Fruit fly (Drosophila melanogaster) whole organism, embryonic: ENCODE results near the gene Vps2.
A peak's percentile ranks its signal among the peaks of the same experiment; 100 is the strongest.

Experiments used
- Ada2b ChIP-seq: fragments of 200-800 bp; sonication (Bioruptor generic); IDR thresholded peaks from 2 replicates; pipeline ENCODE4 v1.3.6; 2022; ENCODE audit warnings: missing biosample characterization, missing genetic modification characterization
- CG10431 ChIP-seq: fragments of 200-800 bp; sonication (Bioruptor generic); optimal IDR thresholded peaks from 3 replicates; lab custom pipeline; 2018; ENCODE audit warnings: missing biosample characterization, mild to moderate bottlenecking, missing genetic modification characterization
- CG12942 ChIP-seq: fragments of 200-800 bp; sonication (Bioruptor generic); optimal IDR thresholded peaks from 3 replicates; lab custom pipeline; 2016; ENCODE audit warnings: missing biosample characterization, missing genetic modification characterization
- CG13424 ChIP-seq: fragments of 200-800 bp; sonication (Bioruptor generic); optimal IDR thresholded peaks from 2 replicates; lab custom pipeline; 2019; ENCODE audit warnings: missing biosample characterization, mild to moderate bottlenecking, missing genetic modification characterization, moderate library complexity
- CG15269 ChIP-seq: fragments of 200-800 bp; sonication (Bioruptor generic); optimal IDR thresholded peaks from 2 replicates; lab custom pipeline; 2018; ENCODE audit warnings: missing biosample characterization, mild to moderate bottlenecking, missing genetic modification characterization, moderate library complexity
- CG17328 ChIP-seq: fragments of 200-800 bp; sonication (Bioruptor generic); IDR thresholded peaks from 2 replicates; pipeline ENCODE4 v1.3.6; 2022; ENCODE audit warnings: missing biosample characterization, missing genetic modification characterization
- CG18619 ChIP-seq: fragments of 200-800 bp; sonication (Bioruptor generic); optimal IDR thresholded peaks from 3 replicates; lab custom pipeline; 2017; ENCODE audit warnings: missing biosample characterization, mild to moderate bottlenecking, missing genetic modification characterization
- CG18764 ChIP-seq: fragments of 200-800 bp; sonication (Bioruptor generic); optimal IDR thresholded peaks from 3 replicates; lab custom pipeline; 2016; ENCODE audit warnings: missing biosample characterization, missing genetic modification characterization
- CG2202 ChIP-seq: fragments of 200-800 bp; sonication (Bioruptor generic); optimal IDR thresholded peaks from 2 replicates; lab custom pipeline; 2018; ENCODE audit warnings: missing biosample characterization, mild to moderate bottlenecking, missing genetic modification characterization
- CG30020 ChIP-seq: fragments of 200-800 bp; optimal IDR thresholded peaks from 2 replicates; lab custom pipeline; 2019; ENCODE audit warnings: missing biosample characterization, mild to moderate bottlenecking, missing genetic modification characterization, moderate library complexity
- CG30403 ChIP-seq: fragments of 200-800 bp; sonication (Bioruptor generic); optimal IDR thresholded peaks from 3 replicates; lab custom pipeline; 2016; ENCODE audit warnings: missing biosample characterization, missing genetic modification characterization
- CG31224 ChIP-seq: fragments of 200-800 bp; sonication (Bioruptor generic); IDR thresholded peaks from 2 replicates; pipeline ENCODE4 v1.3.6; 2022; ENCODE audit warnings: missing biosample characterization, missing genetic modification characterization
- CG34224 ChIP-seq: fragments of 200-800 bp; sonication (Bioruptor generic); IDR thresholded peaks from 3 replicates; pipeline ENCODE4 v1.3.6; 2022; ENCODE audit warnings: missing biosample characterization, missing genetic modification characterization; ENCODE audit not compliant: partially characterized antibody
- CG7357 ChIP-seq: fragments of 200-800 bp; sonication (Bioruptor generic); IDR thresholded peaks from 3 replicates; pipeline ENCODE4 v1.3.6; 2022; ENCODE audit warnings: missing biosample characterization, missing genetic modification characterization
- CG7839 ChIP-seq: fragments of 200-800 bp; sonication (Bioruptor generic); optimal IDR thresholded peaks from 3 replicates; lab custom pipeline; 2018; ENCODE audit warnings: missing biosample characterization, mild to moderate bottlenecking, missing genetic modification characterization, moderate library complexity
- CG8478 ChIP-seq: fragments of >200 bp; optimal IDR thresholded peaks from 2 replicates; lab custom pipeline; 2018
- CG9727 ChIP-seq: fragments of 200-800 bp; sonication (Bioruptor generic); optimal IDR thresholded peaks from 3 replicates; lab custom pipeline; 2017; ENCODE audit warnings: missing biosample characterization, mild to moderate bottlenecking, missing genetic modification characterization
- CG9932 ChIP-seq: fragments of 200-800 bp; sonication (Bioruptor generic); IDR thresholded peaks from 2 replicates; pipeline ENCODE4 v1.3.6; 2022; ENCODE audit warnings: missing biosample characterization, missing genetic modification characterization
- Dek ChIP-seq: fragments of 200-800 bp; sonication (Bioruptor generic); optimal IDR thresholded peaks from 3 replicates; lab custom pipeline; 2019; ENCODE audit warnings: missing biosample characterization, mild to moderate bottlenecking, missing genetic modification characterization, moderate library complexity
- Ets65A ChIP-seq: fragments of 200-800 bp; sonication (Bioruptor generic); peaks from one replicate; lab custom pipeline; 2016; ENCODE audit warnings: missing biosample characterization, missing genetic modification characterization
- Gug ChIP-seq: fragments of 200-800 bp; sonication (Bioruptor generic); IDR thresholded peaks from 4 replicates; pipeline ENCODE4 v1.3.6; 2022; ENCODE audit warnings: missing biosample characterization, missing genetic modification characterization
- Hand ChIP-seq: fragments of 200-800 bp; sonication (Bioruptor generic); optimal IDR thresholded peaks from 2 replicates; lab custom pipeline; 2017; ENCODE audit warnings: mild to moderate bottlenecking, missing biosample characterization, missing genetic modification reagents, missing genetic modification characterization
- Hey ChIP-seq: fragments of 200-800 bp; sonication (Bioruptor generic); optimal IDR thresholded peaks from 3 replicates; lab custom pipeline; 2018; ENCODE audit warnings: missing biosample characterization, mild to moderate bottlenecking, missing genetic modification characterization
- HmgD ChIP-seq: fragments of 200-800 bp; sonication (Bioruptor generic); optimal IDR thresholded peaks from 3 replicates; lab custom pipeline; 2016; ENCODE audit warnings: missing biosample characterization, missing genetic modification characterization
- HmgZ ChIP-seq: fragments of 200-800 bp; sonication (Bioruptor generic); optimal IDR thresholded peaks from 2 replicates; lab custom pipeline; 2018; ENCODE audit warnings: missing biosample characterization, mild to moderate bottlenecking, missing genetic modification characterization
- Hr39 ChIP-seq: fragments of >200 bp; optimal IDR thresholded peaks from 2 replicates; lab custom pipeline; 2017
- Hr78 ChIP-seq, 2 experiments: fragments of 200-800 bp in 1 of 2; fragments of >200 bp in 1 of 2; sonication (Bioruptor generic) in 1 of 2; optimal IDR thresholded peaks; 2 replicates each; lab custom pipeline; 2017 to 2019; ENCODE audit warnings: missing biosample characterization in 2 of 2, missing genetic modification characterization in 2 of 2, mild to moderate bottlenecking in 1 of 2, moderate library complexity in 1 of 2
- Lhr ChIP-seq: fragments of 200-800 bp; sonication (Bioruptor generic); optimal IDR thresholded peaks from 3 replicates; lab custom pipeline; 2017; ENCODE audit warnings: mild to moderate bottlenecking, missing biosample characterization, missing genetic modification reagents, missing genetic modification characterization
- NfI ChIP-seq: fragments of 200-800 bp; sonication (Bioruptor generic); optimal IDR thresholded peaks from 3 replicates; lab custom pipeline; 2018; ENCODE audit warnings: missing biosample characterization, mild to moderate bottlenecking, missing genetic modification characterization, moderate library complexity
- Opbp ChIP-seq: fragments of 200-800 bp; sonication (Bioruptor generic); IDR thresholded peaks from 3 replicates; pipeline ENCODE4 v1.3.6; 2022; ENCODE audit warnings: missing biosample characterization, missing genetic modification characterization; ENCODE audit not compliant: partially characterized antibody
- Spps ChIP-seq: fragments of 200-800 bp; sonication (Bioruptor generic); optimal IDR thresholded peaks from 2 replicates; lab custom pipeline; 2018; ENCODE audit warnings: missing biosample characterization, mild to moderate bottlenecking, missing genetic modification characterization
- Xrp1 ChIP-seq: fragments of 200-800 bp; sonication (Bioruptor generic); IDR thresholded peaks from 2 replicates; pipeline ENCODE4 v1.3.6; 2022; ENCODE audit warnings: missing biosample characterization, missing genetic modification characterization
- YL-1 ChIP-seq: fragments of 200-800 bp; sonication (Bioruptor generic); optimal IDR thresholded peaks from 3 replicates; lab custom pipeline; 2017; ENCODE audit warnings: missing biosample characterization, mild to moderate bottlenecking, missing genetic modification characterization
- bowl ChIP-seq: fragments of 200-800 bp; sonication (Bioruptor generic); IDR thresholded peaks from 2 replicates; pipeline ENCODE4 v1.3.6; 2022; ENCODE audit warnings: missing biosample characterization, missing genetic modification characterization
- chn ChIP-seq: fragments of 200-800 bp; sonication (Bioruptor generic); optimal IDR thresholded peaks from 2 replicates; lab custom pipeline; 2016; ENCODE audit warnings: missing biosample characterization, missing genetic modification characterization
- corto ChIP-seq: fragments of 200-800 bp; sonication (Bioruptor generic); optimal IDR thresholded peaks from 2 replicates; lab custom pipeline; 2016; ENCODE audit warnings: missing biosample characterization, mild to moderate bottlenecking, missing genetic modification characterization, moderate library complexity
- dpn ChIP-seq, 2 experiments: fragments of 200-800 bp; sonication (Bioruptor generic); optimal IDR thresholded peaks; 3 replicates each; lab custom pipeline; 2016; ENCODE audit warnings: missing biosample characterization in 2 of 2, missing genetic modification characterization in 2 of 2
- fd96Cb ChIP-seq: fragments of 200-800 bp; sonication (Bioruptor generic); optimal IDR thresholded peaks from 2 replicates; lab custom pipeline; 2018; ENCODE audit warnings: missing biosample characterization, mild to moderate bottlenecking, missing genetic modification characterization, moderate library complexity
- grau ChIP-seq: fragments of 200-800 bp; optimal IDR thresholded peaks from 3 replicates; lab custom pipeline; 2019; ENCODE audit warnings: missing biosample characterization, mild to moderate bottlenecking, missing genetic modification characterization, moderate library complexity
- gro ChIP-seq: fragments of 200-800 bp; sonication (Bioruptor generic); optimal IDR thresholded peaks from 2 replicates; lab custom pipeline; 2016; ENCODE audit warnings: missing biosample characterization, missing genetic modification characterization
- her ChIP-seq: fragments of 200-800 bp; sonication (Bioruptor generic); optimal IDR thresholded peaks from 2 replicates; lab custom pipeline; 2016; ENCODE audit warnings: missing biosample characterization, missing genetic modification characterization
- jigr1 ChIP-seq: fragments of 200-800 bp; sonication (Bioruptor generic); IDR thresholded peaks from 3 replicates; pipeline ENCODE4 v1.3.6; 2022; ENCODE audit warnings: missing biosample characterization, missing genetic modification characterization
- lov ChIP-seq, 2 experiments: fragments of 200-800 bp in 1 of 2; fragments of >200 bp in 1 of 2; sonication (Bioruptor generic) in 1 of 2; IDR thresholded peaks in 1 of 2; optimal IDR thresholded peaks in 1 of 2; 2 replicates in 1 of 2; 3 replicates in 1 of 2; pipeline versions ENCODE4 v1.3.6 to Lab custom; 2017 to 2022; ENCODE audit warnings: missing biosample characterization in 1 of 2, missing genetic modification characterization in 1 of 2
- otp ChIP-seq: fragments of 200-800 bp; sonication (Bioruptor generic); IDR thresholded peaks from 3 replicates; pipeline ENCODE4, ENCODE4 v1.3.6; 2022; ENCODE audit warnings: missing biosample characterization, missing genetic modification characterization
- peb ChIP-seq: fragments of 200-800 bp; sonication (Bioruptor generic); IDR thresholded peaks from 2 replicates; pipeline ENCODE4 v1.3.6; 2022; ENCODE audit warnings: missing biosample characterization, missing genetic modification characterization
- prd ChIP-seq, 3 experiments: fragments of >200 bp in 2 of 3; fragments of 200-800 bp in 1 of 3; sonication (Bioruptor generic) in 1 of 3; optimal IDR thresholded peaks in 2 of 3; IDR thresholded peaks in 1 of 3; 2 replicates in 2 of 3; 3 replicates in 1 of 3; pipeline versions ENCODE4 v1.3.6 to Lab custom; 2017 to 2022; ENCODE audit warnings: missing biosample characterization in 1 of 3, missing genetic modification characterization in 1 of 3
- salm ChIP-seq: fragments of 200-800 bp; sonication (Bioruptor generic); optimal IDR thresholded peaks from 2 replicates; lab custom pipeline; 2018; ENCODE audit warnings: missing biosample characterization, mild to moderate bottlenecking, missing genetic modification characterization
- toy ChIP-seq: fragments of 200-800 bp; sonication (Bioruptor generic); IDR thresholded peaks from 2 replicates; pipeline ENCODE4 v1.3.6; 2022; ENCODE audit warnings: missing biosample characterization, missing genetic modification characterization
- tx ChIP-seq: fragments of 200-800 bp; sonication (Bioruptor generic); optimal IDR thresholded peaks from 2 replicates; lab custom pipeline; 2016; ENCODE audit warnings: missing biosample characterization, missing genetic modification characterization
- zen ChIP-seq: fragments of 200-800 bp; sonication (Bioruptor generic); optimal IDR thresholded peaks from 3 replicates; lab custom pipeline; 2018; ENCODE audit warnings: missing biosample characterization, mild to moderate bottlenecking, missing genetic modification characterization, moderate library complexity

Gene Vps2

DNA sequence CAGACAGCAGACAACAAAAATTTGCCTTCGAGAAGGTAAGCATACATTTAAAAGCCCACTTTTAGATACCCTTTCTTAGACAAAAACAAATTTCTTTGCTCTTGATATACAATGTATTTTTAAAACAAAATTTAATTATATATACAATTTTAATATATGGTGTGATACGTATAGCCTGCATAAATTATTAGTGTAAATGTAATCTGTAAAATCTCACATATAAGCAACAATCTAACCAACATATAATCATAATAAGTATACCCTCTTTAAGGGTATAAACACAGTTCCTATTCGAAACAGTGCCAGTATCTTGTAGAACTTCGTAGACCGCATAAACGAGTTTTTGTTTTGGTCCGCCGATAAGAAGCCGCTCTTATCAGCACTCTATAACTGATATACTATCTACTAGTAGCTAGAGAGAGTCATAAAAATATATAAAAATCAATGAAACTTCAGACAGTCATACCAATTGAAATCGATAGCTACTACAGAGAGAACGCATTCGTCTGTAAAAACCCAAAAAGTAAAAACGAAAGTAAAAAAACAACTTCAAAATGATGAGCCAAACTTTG lies 38.3 kb upstream of the Vps2 start, which contains the start of gene Kaz-m1 (continued):
- TF ChIP-seq Dek (peak; percentile 50), otp (GFP tag; lab: Robert Waterston, UW) (no peak), gro (GFP tag; lab: Kevin White, UChicago) (no peak), bowl (GFP tag; lab: Robert Waterston, UW) (no peak), Ets65A (no peak), Hey (no peak), HmgD (no peak), zen (peak; percentile 26), Hr39 (lab: Kevin White, UChicago) (no peak), Hand (no peak), HmgZ (tag; lab: Kevin White, UChicago) (peak; percentile 39), toy (GFP tag; lab: Robert Waterston, UW) (no peak), CG30403 (GFP tag; lab: Kevin White, UChicago) (peak; percentile 61), Lhr (GFP tag; lab: Kevin White, UChicago) (no peak), CG34224 (no peak), her (GFP tag; lab: Kevin White, UChicago) (no peak), dpn (GFP tag; optimal IDR thresholded peaks at IDR 0.05; lab: Kevin White, UChicago) (peak in 1 of 2 experiments; percentile 31), CG31224 (no peak), chn (GFP tag; lab: Kevin White, UChicago) (no peak), Xrp1 (GFP tag; lab: Robert Waterston, UW) (peak; percentile 73), tx (GFP tag; lab: Kevin White, UChicago) (no peak), CG18619 (GFP tag; lab: Kevin White, UChicago) (peak; percentile 17), Spps (peak; percentile 38), Ada2b (no peak), Opbp (GFP tag; lab: Robert Waterston, UW) (no peak), YL-1 (GFP tag; lab: Kevin White, UChicago) (no peak), prd (optimal IDR thresholded peaks at IDR 0.05; lab: Kevin White, UChicago) (no peak), prd (GFP tag; IDR thresholded peaks at IDR 0.05; lab: Robert Waterston, UW) (peak; percentile 58; the same call in 2 of the 3 replicates), CG10431 (GFP tag; lab: Kevin White, UChicago) (no peak), CG2202 (tag; lab: Kevin White, UChicago) (no peak), CG15269 (tag; lab: Kevin White, UChicago) (peak; percentile 66), fd96Cb (tag; lab: Kevin White, UChicago) (peak; percentile 61), grau (tag; lab: Kevin White, UChicago) (peak; percentile 75), CG7357 (GFP tag; lab: Robert Waterston, UW) (no peak), jigr1 (GFP tag; lab: Robert Waterston, UW) (no peak), CG8478 (lab: Kevin White, UChicago) (no peak), CG12942 (GFP tag; lab: Kevin White, UChicago) (no peak), CG7839 (tag; lab: Kevin White, UChicago) (peak; percentile 74), CG9727 (GFP tag; lab: Kevin White, UChicago) (peak; percentile 44), Gug (GFP tag; lab: Robert Waterston, UW) (no peak), CG18764 (no peak), Hr78 (GFP tag; optimal IDR thresholded peaks at IDR 0.05; lab: Kevin White, UChicago) (peak in 1 of 2 experiments; percentile 22), CG17328 (no peak; the same call in 1 of the 2 replicates), NfI (no peak), corto (GFP tag; lab: Kevin White, UChicago) (no peak), peb (no peak), lov (optimal IDR thresholded peaks at IDR 0.05; lab: Kevin White, UChicago) (no peak), lov (GFP tag; IDR thresholded peaks at IDR 0.05; lab: Robert Waterston, UW) (no peak), CG30020 (tag; lab: Kevin White, UChicago) (peak; percentile 4), CG13424 (tag; lab: Kevin White, UChicago) (peak; percentile 61), salm (tag; lab: Kevin White, UChicago) (peak; percentile 9), CG9932 (GFP tag; lab: Robert Waterston, UW) (peak; percentile 37; the same call in 1 of the 2 replicates)
